Fruit fly (Drosophila melanogaster) whole organism, embryonic: ENCODE data around the gene nesd.

Source experiments
- Blimp-1 ChIP-seq: fragments of 200-800 bp; sonication (Bioruptor generic); optimal IDR thresholded peaks from 3 replicates; lab custom pipeline; 2018; ENCODE audit warnings: missing biosample characterization, missing genetic modification characterization, mild to moderate bottlenecking, moderate library complexity, missing genetic modification reagents
- CG10274 ChIP-seq: fragments of 200-800 bp; sonication (Bioruptor generic); optimal IDR thresholded peaks from 3 replicates; lab custom pipeline; 2017; ENCODE audit warnings: missing biosample characterization, mild to moderate bottlenecking, missing genetic modification characterization
- CG10654 ChIP-seq: fragments of 200-800 bp; sonication (Bioruptor generic); optimal IDR thresholded peaks from 2 replicates; lab custom pipeline; 2016; ENCODE audit warnings: missing biosample characterization, missing genetic modification characterization
- CG11723 ChIP-seq: fragments of 200-800 bp; sonication (Bioruptor generic); optimal IDR thresholded peaks from 2 replicates; lab custom pipeline; 2017; ENCODE audit warnings: missing biosample characterization, mild to moderate bottlenecking, missing genetic modification characterization
- CG12219 ChIP-seq: fragments of 200-800 bp; sonication (Bioruptor generic); optimal IDR thresholded peaks from 3 replicates; lab custom pipeline; 2018; ENCODE audit warnings: missing biosample characterization, mild to moderate bottlenecking, missing genetic modification characterization
- CG12236 ChIP-seq: fragments of 200-800 bp; sonication (Bioruptor generic); optimal IDR thresholded peaks from 2 replicates; lab custom pipeline; 2016; ENCODE audit warnings: missing biosample characterization, missing genetic modification characterization
- CG12299 ChIP-seq: fragments of 200-800 bp; sonication (Bioruptor generic); optimal IDR thresholded peaks from 2 replicates; lab custom pipeline; 2018; ENCODE audit warnings: missing biosample characterization, mild to moderate bottlenecking, missing genetic modification characterization
- CG12744 ChIP-seq: fragments of 200-800 bp; sonication (Bioruptor generic); optimal IDR thresholded peaks from 2 replicates; lab custom pipeline; 2016; ENCODE audit warnings: missing biosample characterization, missing genetic modification characterization
- CG13296 ChIP-seq: fragments of 200-800 bp; sonication (Bioruptor generic); optimal IDR thresholded peaks from 3 replicates; lab custom pipeline; 2018; ENCODE audit warnings: missing biosample characterization, mild to moderate bottlenecking, missing genetic modification characterization
- CG14710 ChIP-seq: fragments of 200-800 bp; sonication (Bioruptor generic); optimal IDR thresholded peaks from 3 replicates; lab custom pipeline; 2019; ENCODE audit warnings: missing biosample characterization, mild to moderate bottlenecking, missing genetic modification characterization, moderate library complexity
- CG15011 ChIP-seq: fragments of 200-800 bp; sonication (Bioruptor generic); optimal IDR thresholded peaks from 3 replicates; lab custom pipeline; 2018; ENCODE audit warnings: missing biosample characterization, mild to moderate bottlenecking, missing genetic modification characterization
- CG15601 ChIP-seq: fragments of 200-800 bp; sonication (Bioruptor generic); optimal IDR thresholded peaks from 3 replicates; lab custom pipeline; 2019; ENCODE audit warnings: missing biosample characterization, mild to moderate bottlenecking, missing genetic modification characterization, moderate library complexity
- CG17359 ChIP-seq: fragments of 200-800 bp; sonication (Bioruptor generic); optimal IDR thresholded peaks from 3 replicates; lab custom pipeline; 2018; ENCODE audit warnings: missing biosample characterization, mild to moderate bottlenecking, missing genetic modification characterization, moderate library complexity
- CG2202 ChIP-seq: fragments of 200-800 bp; sonication (Bioruptor generic); optimal IDR thresholded peaks from 2 replicates; lab custom pipeline; 2018; ENCODE audit warnings: missing biosample characterization, mild to moderate bottlenecking, missing genetic modification characterization
- CG30020 ChIP-seq: fragments of 200-800 bp; optimal IDR thresholded peaks from 2 replicates; lab custom pipeline; 2019; ENCODE audit warnings: missing biosample characterization, mild to moderate bottlenecking, missing genetic modification characterization, moderate library complexity
- CG3838 ChIP-seq: fragments of 200-800 bp; sonication (Bioruptor generic); optimal IDR thresholded peaks from 3 replicates; lab custom pipeline; 2016; ENCODE audit warnings: missing biosample characterization, missing genetic modification characterization
- CG3847 ChIP-seq: fragments of 200-800 bp; sonication (Bioruptor generic); IDR thresholded peaks from 2 replicates; pipeline ENCODE4 v1.3.6; 2022; ENCODE audit warnings: missing biosample characterization, missing genetic modification characterization
- CG4282 ChIP-seq: fragments of 200-800 bp; sonication (Bioruptor generic); optimal IDR thresholded peaks from 2 replicates; lab custom pipeline; 2016; ENCODE audit warnings: missing biosample characterization, missing genetic modification characterization
- CG7271 ChIP-seq: fragments of 200-800 bp; sonication (Bioruptor generic); optimal IDR thresholded peaks from 2 replicates; lab custom pipeline; 2018; ENCODE audit warnings: missing biosample characterization, mild to moderate bottlenecking, missing genetic modification characterization, moderate library complexity
- CG7745 ChIP-seq: fragments of 200-800 bp; sonication (Bioruptor generic); optimal IDR thresholded peaks from 2 replicates; lab custom pipeline; 2018; ENCODE audit warnings: missing biosample characterization, mild to moderate bottlenecking, missing genetic modification characterization, moderate library complexity
- CG9797 ChIP-seq: fragments of 200-800 bp; sonication (Bioruptor generic); optimal IDR thresholded peaks from 3 replicates; lab custom pipeline; 2018; ENCODE audit warnings: missing biosample characterization, mild to moderate bottlenecking, missing genetic modification characterization
- D19A ChIP-seq: fragments of 200-800 bp; optimal IDR thresholded peaks from 3 replicates; lab custom pipeline; 2019; ENCODE audit warnings: missing biosample characterization, mild to moderate bottlenecking, missing genetic modification characterization, moderate library complexity
- Deaf1 ChIP-seq: fragments of 200-800 bp; optimal IDR thresholded peaks from 3 replicates; lab custom pipeline; 2019; ENCODE audit warnings: missing biosample characterization, mild to moderate bottlenecking, missing genetic modification characterization, moderate library complexity
- E2f2 ChIP-seq: fragments of 200-800 bp; sonication (Bioruptor generic); IDR thresholded peaks from 2 replicates; pipeline ENCODE4 v1.3.6; 2022; ENCODE audit warnings: missing biosample characterization, missing genetic modification characterization
- H2.0 ChIP-seq: fragments of 200-800 bp; sonication (Bioruptor generic); IDR thresholded peaks from 2 replicates; pipeline ENCODE4 v1.3.6; 2022; ENCODE audit warnings: missing biosample characterization, missing genetic modification characterization
- Hsf ChIP-seq: fragments of 200-800 bp; sonication (Bioruptor generic); optimal IDR thresholded peaks from 3 replicates; lab custom pipeline; 2016; ENCODE audit warnings: missing biosample characterization, missing genetic modification characterization
- MTF-1 ChIP-seq: fragments of 200-800 bp; sonication (Bioruptor generic); optimal IDR thresholded peaks from 2 replicates; lab custom pipeline; 2018; ENCODE audit warnings: missing biosample characterization, mild to moderate bottlenecking, missing genetic modification characterization, borderline replicate concordance
- NFAT ChIP-seq: fragments of 200-800 bp; sonication (Bioruptor generic); IDR thresholded peaks from 2 replicates; pipeline ENCODE4 v1.3.6; 2022; ENCODE audit warnings: missing biosample characterization, missing genetic modification characterization
- Neu2 ChIP-seq: fragments of 200-800 bp; sonication (Bioruptor generic); optimal IDR thresholded peaks from 3 replicates; lab custom pipeline; 2016; ENCODE audit warnings: missing biosample characterization, missing genetic modification characterization, borderline replicate concordance
- Poxn ChIP-seq: fragments of 200-800 bp; sonication (Bioruptor generic); IDR thresholded peaks from 2 replicates; pipeline ENCODE4 v1.3.6; 2022; ENCODE audit warnings: missing biosample characterization, missing genetic modification characterization
- Sin3A ChIP-seq: fragments of >200 bp; optimal IDR thresholded peaks from 2 replicates; lab custom pipeline; 2018
- Spps ChIP-seq: fragments of 200-800 bp; sonication (Bioruptor generic); optimal IDR thresholded peaks from 2 replicates; lab custom pipeline; 2018; ENCODE audit warnings: missing biosample characterization, mild to moderate bottlenecking, missing genetic modification characterization
- al ChIP-seq: fragments of 200-800 bp; sonication (Bioruptor generic); IDR thresholded peaks from 2 replicates; pipeline ENCODE4 v1.3.6; 2022; ENCODE audit warnings: missing biosample characterization, missing genetic modification characterization
- az2 ChIP-seq: fragments of 200-800 bp; sonication (Bioruptor generic); optimal IDR thresholded peaks from 3 replicates; lab custom pipeline; 2016; ENCODE audit warnings: missing biosample characterization, missing genetic modification characterization
- chinmo ChIP-seq: fragments of 200-800 bp; sonication (Bioruptor generic); IDR thresholded peaks from 4 replicates; pipeline ENCODE4 v1.3.6; 2022; ENCODE audit warnings: missing biosample characterization, missing genetic modification characterization; ENCODE audit not compliant: partially characterized antibody
- croc ChIP-seq: fragments of 200-800 bp; sonication (Bioruptor generic); conservative IDR thresholded peaks from 3 replicates; pipeline ENCODE4 v1.3.6; 2022; ENCODE audit warnings: missing biosample characterization, missing genetic modification characterization
- dimm ChIP-seq: fragments of 200-800 bp; sonication (Bioruptor generic); IDR thresholded peaks from 2 replicates; pipeline ENCODE4 v1.3.6; 2022; ENCODE audit warnings: missing biosample characterization, missing genetic modification characterization
- eyg ChIP-seq: fragments of 200-800 bp; sonication (Bioruptor generic); optimal IDR thresholded peaks from 3 replicates; lab custom pipeline; 2016; ENCODE audit warnings: missing biosample characterization, missing genetic modification characterization
- fru ChIP-seq: fragments of >200 bp; optimal IDR thresholded peaks from 2 replicates; lab custom pipeline; 2017
- ftz-f1 ChIP-seq: fragments of 200-800 bp; sonication (Bioruptor generic); optimal IDR thresholded peaks from 2 replicates; lab custom pipeline; 2016; ENCODE audit warnings: missing biosample characterization, missing genetic modification characterization
- ham ChIP-seq: fragments of 200-800 bp; sonication (Bioruptor generic); IDR thresholded peaks from 2 replicates; pipeline ENCODE4 v1.3.6; 2022; ENCODE audit warnings: missing biosample characterization, missing genetic modification characterization
- hth ChIP-seq: fragments of >200 bp; optimal IDR thresholded peaks from 2 replicates; lab custom pipeline; 2017; ENCODE audit warnings: inconsistent platforms
- lmd ChIP-seq: fragments of 200-800 bp; sonication (Bioruptor generic); IDR thresholded peaks from 2 replicates; pipeline ENCODE4 v1.3.6; 2022; ENCODE audit warnings: missing biosample characterization, missing genetic modification characterization
- mld ChIP-seq: fragments of 200-800 bp; sonication (Bioruptor generic); IDR thresholded peaks from 3 replicates; pipeline ENCODE4 v1.3.6; 2022; ENCODE audit warnings: missing biosample characterization, missing genetic modification characterization; ENCODE audit not compliant: partially characterized antibody
- ro ChIP-seq: fragments of 200-800 bp; sonication (Bioruptor generic); IDR thresholded peaks from 2 replicates; pipeline ENCODE4 v1.3.6; 2022; ENCODE audit warnings: missing biosample characterization, missing genetic modification characterization
- sens ChIP-seq: fragments of 200-800 bp; sonication (Bioruptor generic); peaks from one replicate; lab custom pipeline; 2016; ENCODE audit warnings: missing biosample characterization, missing genetic modification characterization
- ssp ChIP-seq: fragments of 200-800 bp; sonication (Bioruptor generic); IDR thresholded peaks from 2 replicates; pipeline ENCODE4 v1.3.6; 2022; ENCODE audit warnings: missing biosample characterization, missing genetic modification characterization
- toy ChIP-seq: fragments of 200-800 bp; sonication (Bioruptor generic); IDR thresholded peaks from 2 replicates; pipeline ENCODE4 v1.3.6; 2022; ENCODE audit warnings: missing biosample characterization, missing genetic modification characterization
- unc-4 ChIP-seq: fragments of 200-800 bp; sonication (Bioruptor generic); IDR thresholded peaks from 2 replicates; pipeline ENCODE4 v1.3.6; 2022; ENCODE audit warnings: missing biosample characterization, missing genetic modification characterization; ENCODE audit not compliant: partially characterized antibody
- unpg ChIP-seq: fragments of 200-800 bp; sonication (Bioruptor generic); optimal IDR thresholded peaks from 3 replicates; lab custom pipeline; 2018; ENCODE audit warnings: missing biosample characterization, mild to moderate bottlenecking, missing genetic modification characterization, moderate library complexity
- wek ChIP-seq: fragments of 200-800 bp; sonication (Bioruptor generic); optimal IDR thresholded peaks from 3 replicates; lab custom pipeline; 2018; ENCODE audit warnings: missing biosample characterization, mild to moderate bottlenecking, missing genetic modification characterization, moderate library complexity

Gene nesd

DNA sequence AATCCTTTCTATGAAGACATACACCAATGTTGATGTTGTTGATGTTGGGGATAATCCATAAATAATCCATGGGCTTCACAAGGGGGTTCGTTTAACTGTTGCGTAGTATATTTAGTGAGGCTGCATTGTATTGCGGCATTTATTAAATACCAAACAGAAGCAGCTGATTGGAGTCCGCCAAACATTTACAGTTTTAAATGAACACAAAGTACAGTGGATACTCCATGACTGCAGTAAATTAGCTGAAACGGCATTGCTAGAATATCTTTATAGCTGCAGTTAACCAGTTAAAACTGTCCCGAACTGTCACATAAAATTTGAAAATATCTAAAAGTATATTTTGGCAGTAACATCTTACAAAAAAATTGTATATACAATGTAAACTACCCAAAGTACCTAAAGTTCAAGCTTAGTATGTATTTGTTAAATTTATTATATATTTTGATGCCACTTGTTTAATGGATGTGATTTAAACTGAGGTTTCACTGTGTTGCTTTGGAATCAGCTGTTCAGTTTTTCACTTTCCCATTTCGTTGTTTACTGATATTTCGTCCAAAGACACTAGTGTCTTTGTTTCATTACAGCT, 2.6 kb upstream of the nesd start, which contains the start of the genes CG10747 and Pyroxd1 (continued):
- TF ChIP-seq Spps (tag; lab: Kevin White, UChicago) (peak; percentile 88), wek (GFP tag; lab: Kevin White, UChicago) (peak; percentile 82), hth (lab: Kevin White, UChicago) (no peak), sens (GFP tag; lab: Kevin White, UChicago) (peak; percentile 99), CG15011 (GFP tag; lab: Kevin White, UChicago) (peak; percentile 93), CG3847 (peak; percentile 97), CG3838 (GFP tag; lab: Kevin White, UChicago) (peak; percentile 91), CG9797 (GFP tag; lab: Kevin White, UChicago) (peak; percentile 76), CG7745 (no peak), Hsf (GFP tag; lab: Kevin White, UChicago) (peak; percentile 98), ro (peak; percentile 92), unpg (GFP tag; lab: Kevin White, UChicago) (peak; percentile 97), ssp (GFP tag; lab: Robert Waterston, UW) (peak; percentile 86), CG7271 (tag; lab: Kevin White, UChicago) (peak; percentile 77), eyg (GFP tag; lab: Kevin White, UChicago) (peak; percentile 79), fru (lab: Kevin White, UChicago) (no peak), D19A (tag; lab: Kevin White, UChicago) (peak; percentile 90), az2 (GFP tag; lab: Kevin White, UChicago) (peak; percentile 98), CG10274 (GFP tag; lab: Kevin White, UChicago) (peak; percentile 85), ham (GFP tag; lab: Robert Waterston, UW) (peak; percentile 87), chinmo (0 out of 4 replicates have a peak, but pooled peaks have one; percentile 63), CG12219 (GFP tag; lab: Kevin White, UChicago) (peak; percentile 96), CG12299 (tag; lab: Kevin White, UChicago) (peak; percentile 96), CG10654 (GFP tag; lab: Kevin White, UChicago) (peak; percentile 95), unc-4 (0 out of 2 replicates have a peak, but pooled peaks have one; percentile 25), CG15601 (tag; lab: Kevin White, UChicago) (peak; percentile 93), CG14710 (peak; percentile 95), E2f2 (peak; percentile 91), Blimp-1 (peak; percentile 93), ftz-f1 (GFP tag; lab: Kevin White, UChicago) (peak; percentile 64), croc (GFP tag; lab: Robert Waterston, UW) (peak; percentile 94), NFAT (peak; percentile 94), CG13296 (GFP tag; lab: Kevin White, UChicago) (peak; percentile 97), Poxn (GFP tag; lab: Robert Waterston, UW) (peak; percentile 91), Neu2 (peak; percentile 66), CG4282 (GFP tag; lab: Kevin White, UChicago) (peak; percentile 40), dimm (GFP tag; lab: Robert Waterston, UW) (0 out of 2 replicates have a peak, but pooled peaks have one; percentile 53), lmd (GFP tag; lab: Robert Waterston, UW) (peak; percentile 98), toy (peak; percentile 84), CG17359 (tag; lab: Kevin White, UChicago) (peak; percentile 96), CG2202 (tag; lab: Kevin White, UChicago) (peak; percentile 81), mld (GFP tag; lab: Robert Waterston, UW) (no peak), H2.0 (peak; percentile 91), MTF-1 (GFP tag; lab: Kevin White, UChicago) (peak; percentile 80), CG30020 (peak; percentile 85), Deaf1 (tag; lab: Kevin White, UChicago) (peak; percentile 82), CG12744 (GFP tag; lab: Kevin White, UChicago) (peak; percentile 95), al (GFP tag; lab: Robert Waterston, UW) (peak; percentile 97), CG12236 (peak; percentile 86), Sin3A (lab: Kevin White, UChicago) (no peak), CG11723 (GFP tag; lab: Kevin White, UChicago) (peak; percentile 94)
